Fruit fly (Drosophila melanogaster) whole organism: ENCODE measurements around the gene pck.

Experiments
- CG8478 ChIP-seq: fragments of >200 bp; optimal IDR thresholded peaks from 2 replicates; lab custom pipeline; 2018; ENCODE audit warnings: inconsistent platforms
- Dll ChIP-seq: fragments of >200 bp; optimal IDR thresholded peaks from 2 replicates; lab custom pipeline; 2017
- EcR ChIP-seq, 2 experiments: fragments of >200 bp; optimal IDR thresholded peaks; 2 replicates each; lab custom pipeline; 2017; ENCODE audit warnings: missing biosample characterization in 2 of 2, missing genetic modification characterization in 2 of 2, missing genetic modification reagents in 2 of 2
- pan ChIP-seq: fragments of >200 bp; optimal IDR thresholded peaks from 2 replicates; lab custom pipeline; 2017
- psq ChIP-seq: fragments of >200 bp; optimal IDR thresholded peaks from 2 replicates; lab custom pipeline; 2017
- usp ChIP-seq: fragments of >200 bp; optimal IDR thresholded peaks from 2 replicates; lab custom pipeline; 2017; ENCODE audit warnings: missing biosample characterization, missing genetic modification characterization, mixed read lengths

The pck gene

DNA sequence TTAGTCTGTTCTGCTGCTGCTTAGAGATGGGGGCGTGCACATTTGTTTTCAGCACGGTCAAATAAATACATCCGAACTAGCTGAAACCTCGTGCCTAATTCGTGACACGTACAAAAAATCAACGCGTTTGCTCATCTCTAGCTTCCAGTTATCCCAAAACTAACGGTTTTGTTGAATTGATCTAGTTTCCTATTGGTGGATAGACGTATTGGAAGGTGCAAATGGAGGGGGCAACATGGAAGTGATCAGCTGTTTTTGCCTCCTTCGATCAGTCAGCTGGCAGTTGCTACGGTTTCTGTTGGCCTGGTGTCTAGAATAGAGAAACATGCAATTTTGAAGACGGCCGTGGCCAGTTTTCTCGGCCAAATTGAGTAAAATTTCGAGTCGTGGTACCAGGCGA, 47.2 kb downstream of the pck start:
- TF ChIP-seq CG8478 (no peak), EcR (GFP tag; optimal IDR thresholded peaks at IDR 0.05; lab: Kevin White, UChicago) (no peak), Dll (no peak), psq (lab: Kevin White, UChicago) (no peak), usp (no peak), pan (lab: Kevin White, UChicago) (no peak)
